Worm (Caenorhabditis elegans) whole organism, L1 larva: ENCODE measurements around the gene his-4.

Experiments used
- C16A3.4 ChIP-seq: fragments of 150-350 bp; optimal IDR thresholded peaks from 2 replicates; lab custom pipeline; 2014; ENCODE audit warnings: missing biosample characterization, missing genetic modification characterization
- F16B12.6 ChIP-seq: fragments of 150-350 bp; optimal IDR thresholded peaks from 2 replicates; lab custom pipeline; 2014; ENCODE audit warnings: missing biosample characterization, missing genetic modification characterization
- Y116A8C.19 ChIP-seq: sonication (generic microtip); optimal IDR thresholded peaks from 2 replicates; lab custom pipeline; 2016; ENCODE audit warnings: missing compliant biosample characterization, missing genetic modification characterization, borderline replicate concordance
- blmp-1 ChIP-seq: fragments of 150-350 bp; optimal IDR thresholded peaks from 2 replicates; lab custom pipeline; 2014; ENCODE audit warnings: missing biosample characterization, missing genetic modification characterization
- ceh-88 ChIP-seq: fragments of 200-800 bp; sonication (Bioruptor generic); IDR thresholded peaks from 2 replicates; pipeline ENCODE4 v1.3.6; 2022; ENCODE audit warnings: missing genetic modification characterization, missing compliant biosample characterization
- ces-1 ChIP-seq: fragments of 150-350 bp; optimal IDR thresholded peaks from 2 replicates; lab custom pipeline; 2014; ENCODE audit warnings: missing biosample characterization, missing genetic modification reagents, missing genetic modification characterization
- dpl-1 ChIP-seq, 3 experiments: fragments of 150-350 bp in 2 of 3; sonication (generic microtip) in 1 of 3; optimal IDR thresholded peaks; 2 replicates each; lab custom pipeline; 2014 to 2017; ENCODE audit warnings: missing biosample characterization in 3 of 3, missing genetic modification characterization in 3 of 3, missing genetic modification reagents in 3 of 3
- efl-1 ChIP-seq, 4 experiments: fragments of 150-350 bp; optimal IDR thresholded peaks in 3 of 4; peaks in 1 of 4; 1 replicate in 1 of 4; 2 replicates in 3 of 4; lab custom pipeline; 2014; ENCODE audit warnings: missing biosample characterization in 2 of 4, missing genetic modification characterization in 2 of 4, missing genetic modification reagents in 2 of 4
- efl-3 ChIP-seq: fragments of 200-800 bp; sonication (Bioruptor generic); optimal IDR thresholded peaks from 2 replicates; lab custom pipeline; 2018; ENCODE audit warnings: mild to moderate bottlenecking, missing genetic modification characterization, missing compliant biosample characterization
- elt-2 ChIP-seq: sonication (generic microtip); optimal IDR thresholded peaks from 2 replicates; lab custom pipeline; 2016; ENCODE audit warnings: missing genetic modification characterization, mild to moderate bottlenecking, inconsistent platforms, missing compliant biosample characterization, missing genetic modification reagents
- elt-3 ChIP-seq, 6 experiments: fragments of 150-350 bp in 1 of 6; sonication (generic microtip); optimal IDR thresholded peaks; 2 replicates each; lab custom pipeline; 2017 to 2018; ENCODE audit warnings: missing biosample characterization in 6 of 6, missing genetic modification characterization in 6 of 6, inconsistent platforms in 1 of 6
- ets-5 ChIP-seq: fragments of 200-800 bp; sonication (Bioruptor generic); IDR thresholded peaks from 2 replicates; pipeline ENCODE4 v1.3.6; 2022; ENCODE audit warnings: missing genetic modification characterization, missing compliant biosample characterization
- grh-1 ChIP-seq: fragments of 200-800 bp; sonication (Bioruptor generic); IDR thresholded peaks from 2 replicates; pipeline ENCODE4 v1.3.6; 2022; ENCODE audit warnings: missing genetic modification reagents, missing genetic modification characterization, missing compliant biosample characterization
- hlh-17 ChIP-seq: fragments of 200-800 bp; sonication (Bioruptor generic); optimal IDR thresholded peaks from 2 replicates; lab custom pipeline; 2018; ENCODE audit warnings: missing genetic modification characterization, mild to moderate bottlenecking, missing compliant biosample characterization, moderate library complexity, borderline replicate concordance
- lin-14 ChIP-seq: fragments of 200-800 bp; sonication (Bioruptor generic); optimal IDR thresholded peaks from 2 replicates; lab custom pipeline; 2018; ENCODE audit warnings: mild to moderate bottlenecking, missing genetic modification characterization, moderate library complexity, missing compliant biosample characterization
- lin-35 ChIP-seq, 2 experiments: fragments of 150-350 bp; optimal IDR thresholded peaks; 2 replicates each; lab custom pipeline; 2014; ENCODE audit warnings: missing biosample characterization in 2 of 2, missing genetic modification characterization in 2 of 2, missing genetic modification reagents in 2 of 2
- mep-1 ChIP-seq: fragments of 150-350 bp; optimal IDR thresholded peaks from 2 replicates; lab custom pipeline; 2014; ENCODE audit warnings: missing biosample characterization, missing genetic modification characterization
- nhr-19 ChIP-seq: fragments of 200-800 bp; sonication (Bioruptor generic); conservative IDR thresholded peaks from 2 replicates; pipeline ENCODE4 v1.3.6; 2022; ENCODE audit warnings: missing genetic modification characterization, missing compliant biosample characterization
- nhr-20 ChIP-seq: sonication (generic microtip); optimal IDR thresholded peaks from 2 replicates; lab custom pipeline; 2016; ENCODE audit warnings: mild to moderate bottlenecking, missing genetic modification characterization, missing compliant biosample characterization
- nhr-47 ChIP-seq: sonication (generic microtip); optimal IDR thresholded peaks from 2 replicates; lab custom pipeline; 2016; ENCODE audit warnings: mild to moderate bottlenecking, missing genetic modification characterization, moderate library complexity, missing compliant biosample characterization
- nhr-71 ChIP-seq: sonication (generic microtip); optimal IDR thresholded peaks from 2 replicates; lab custom pipeline; 2016; ENCODE audit warnings: mild to moderate bottlenecking, missing genetic modification characterization, moderate library complexity, missing compliant biosample characterization
- nhr-85 ChIP-seq: sonication (generic microtip); peaks from one replicate; lab custom pipeline; 2016; ENCODE audit warnings: missing genetic modification characterization, inconsistent platforms, missing compliant biosample characterization
- nhr-90 ChIP-seq: sonication (generic microtip); optimal IDR thresholded peaks from 2 replicates; lab custom pipeline; 2016; ENCODE audit warnings: mild to moderate bottlenecking, missing genetic modification characterization, missing compliant biosample characterization; ENCODE audit not compliant: poor library complexity
- rnt-1 ChIP-seq: sonication (generic microtip); optimal IDR thresholded peaks from 2 replicates; lab custom pipeline; 2016; ENCODE audit warnings: mild to moderate bottlenecking, missing genetic modification characterization, moderate library complexity, missing compliant biosample characterization
- snu-23 ChIP-seq: sonication (generic microtip); optimal IDR thresholded peaks from 2 replicates; lab custom pipeline; 2016; ENCODE audit warnings: missing genetic modification characterization, missing compliant biosample characterization
- sox-4 ChIP-seq: sonication (generic microtip); optimal IDR thresholded peaks from 2 replicates; lab custom pipeline; 2016; ENCODE audit warnings: missing genetic modification characterization, missing compliant biosample characterization
- sptf-1 ChIP-seq: fragments of 150-350 bp; optimal IDR thresholded peaks from 2 replicates; lab custom pipeline; 2014; ENCODE audit warnings: missing biosample characterization, missing genetic modification characterization
- swsn-7 ChIP-seq: sonication (generic microtip); optimal IDR thresholded peaks from 2 replicates; lab custom pipeline; 2016; ENCODE audit warnings: missing genetic modification characterization, missing compliant biosample characterization
- tbx-2 ChIP-seq: sonication (generic microtip); optimal IDR thresholded peaks from 2 replicates; lab custom pipeline; 2016; ENCODE audit warnings: missing genetic modification characterization, missing compliant biosample characterization
- tlp-1 ChIP-seq: fragments of 150-350 bp; optimal IDR thresholded peaks from 2 replicates; lab custom pipeline; 2014; ENCODE audit warnings: missing biosample characterization, missing genetic modification characterization
- unc-86 ChIP-seq: sonication (generic microtip); optimal IDR thresholded peaks from 2 replicates; lab custom pipeline; 2016; ENCODE audit warnings: missing genetic modification characterization, missing compliant biosample characterization
- xbp-1 ChIP-seq: sonication (generic microtip); optimal IDR thresholded peaks from 2 replicates; lab custom pipeline; 2016; ENCODE audit warnings: missing genetic modification characterization, missing compliant biosample characterization
- ztf-11 ChIP-seq, 2 experiments: sonication (generic microtip); optimal IDR thresholded peaks; 2 replicates each; lab custom pipeline; 2016 to 2017; ENCODE audit warnings: missing genetic modification characterization in 2 of 2, missing biosample characterization in 1 of 2, missing compliant biosample characterization in 1 of 2
- ztf-4 ChIP-seq: fragments of 150-350 bp; optimal IDR thresholded peaks from 2 replicates; lab custom pipeline; 2014; ENCODE audit warnings: missing biosample characterization, missing genetic modification characterization

The his-4 gene

ce11 chrV:16040140-16040827 is at the start of gene his-4, which contains the start of gene his-3:
his-4 (minus strand) TSS chrV:16040515.
his-3 (plus strand) TSS chrV:16040808.
- TF ChIP-seq rnt-1, result peak; percentile 27
- TF ChIP-seq tbx-2 (tag; lab: Kevin White, UChicago), result peak; percentile 20
- peak; percentile 76 for TF ChIP-seq nhr-90 (tag; lab: Kevin White, UChicago)
- TF ChIP-seq blmp-1 (tag; lab: Kevin White, UChicago), result peak; percentile 15
- TF ChIP-seq dpl-1 (GFP tag; optimal IDR thresholded peaks at IDR 0.05; lab: Kevin White, UChicago), result peak in 1 of 3 experiments; percentile 23
- peak; percentile 15 for TF ChIP-seq C16A3.4 (tag; lab: Kevin White, UChicago)
- peak; percentile 69 for TF ChIP-seq nhr-71 (tag; lab: Kevin White, UChicago)
- TF ChIP-seq lin-14 (GFP tag; lab: Kevin White, UChicago), result peak; percentile 79
- peak; percentile 90 for TF ChIP-seq nhr-85 (tag; lab: Kevin White, UChicago)
- peak; percentile 43 for TF ChIP-seq unc-86 (tag; lab: Kevin White, UChicago)
- peak; percentile 35 for TF ChIP-seq ztf-4 (tag; lab: Kevin White, UChicago)
- TF ChIP-seq mep-1 (tag; lab: Kevin White, UChicago), result peak; percentile 30
- peak in 1 of 2 experiments; percentile 92 for TF ChIP-seq ztf-11 (tag; optimal IDR thresholded peaks at IDR 0.05; lab: Kevin White, UChicago)
- peak in 1 of 2 experiments; percentile 7 for TF ChIP-seq lin-35 (GFP tag; optimal IDR thresholded peaks at IDR 0.05; lab: Kevin White, UChicago)
- TF ChIP-seq grh-1 (GFP tag; lab: Robert Waterston, UW), result peak; percentile 78
- TF ChIP-seq xbp-1 (tag; lab: Kevin White, UChicago), result peak; percentile 38
- peak; percentile 18; the same call in 1 of the 2 replicates for TF ChIP-seq nhr-19 (GFP tag; lab: Robert Waterston, UW)
- TF ChIP-seq efl-1 (optimal IDR thresholded peaks at IDR 0.05; lab: Kevin White, UChicago), result peak; percentile 25 to 52
- TF ChIP-seq efl-1 (GFP tag; optimal IDR thresholded peaks at IDR 0.05 in 1 of 2; lab: Kevin White, UChicago), result peak in 1 of 2 experiments; percentile 29
- TF ChIP-seq snu-23, result peak; percentile 54
- peak; percentile 76 for TF ChIP-seq swsn-7 (tag; lab: Kevin White, UChicago)
- TF ChIP-seq nhr-20 (tag; lab: Kevin White, UChicago), result peak; percentile 69
- peak; percentile 56 for TF ChIP-seq nhr-47 (tag; lab: Kevin White, UChicago)
- peak; percentile 60 for TF ChIP-seq efl-3 (GFP tag; lab: Kevin White, UChicago)

- no peak for TF ChIP-seq nhr-71 (tag; lab: Kevin White, UChicago)
Measured at ce11 chrV:16080678-16081077, 40.4 kb upstream of the his-4 start.

ce11 chrV:16080039-16080438 is 39.7 kb upstream of the his-4 start:
- TF ChIP-seq tlp-1, result no peak
- peak; percentile 23 for TF ChIP-seq elt-2 (tag; lab: Kevin White, UChicago)
- TF ChIP-seq, all 84 proteins: peak for 1

ce11 chrV:16075250-16075709 is 35.0 kb upstream of the his-4 start, which contains the start of the genes F14H3.12 and srj-29:
F14H3.12 (minus strand) TSS chrV:16075323.
srj-29 (plus strand) TSS chrV:16075659.
- TF ChIP-seq elt-2 (tag; lab: Kevin White, UChicago) (peak; percentile 48), sox-4 (no peak)

ce11 chrV:16073856-16074255 is 33.5 kb upstream of the his-4 start, which contains the start of gene srj-10:
srj-10 (minus strand) TSS chrV:16073956.
- TF ChIP-seq ets-5 (GFP tag; lab: Robert Waterston, UW) (no peak), sptf-1 (no peak), ceh-88 (GFP tag; lab: Robert Waterston, UW) (no peak), Y116A8C.19 (tag; lab: Kevin White, UChicago) (no peak), hlh-17 (GFP tag; lab: Kevin White, UChicago) (no peak), C16A3.4 (tag; lab: Kevin White, UChicago) (no peak), F16B12.6 (no peak), ces-1 (GFP tag; lab: Kevin White, UChicago) (no peak), elt-3 (tag; optimal IDR thresholded peaks at IDR 0.05; lab: Kevin White, UChicago) (no peak), blmp-1 (tag; lab: Kevin White, UChicago) (no peak)
